Fruit fly (Drosophila melanogaster) whole organism, embryonic: Measurements from ENCODE around the gene mei-P22.

Experiments used
- Awh ChIP-seq: fragments of 200-800 bp; sonication (Bioruptor generic); IDR thresholded peaks from 2 replicates; pipeline ENCODE4, ENCODE4 v1.3.6; 2022; ENCODE audit warnings: missing biosample characterization, missing genetic modification characterization
- CG10366 ChIP-seq: fragments of 200-800 bp; sonication (Bioruptor generic); IDR thresholded peaks from 2 replicates; pipeline ENCODE4 v1.3.6; 2022; ENCODE audit warnings: missing biosample characterization, missing genetic modification characterization
- CG10543 ChIP-seq: fragments of 200-800 bp; sonication (Bioruptor generic); optimal IDR thresholded peaks from 3 replicates; lab custom pipeline; 2017; ENCODE audit warnings: missing biosample characterization, mild to moderate bottlenecking, missing genetic modification characterization, moderate library complexity
- CG10654 ChIP-seq: fragments of 200-800 bp; sonication (Bioruptor generic); optimal IDR thresholded peaks from 2 replicates; lab custom pipeline; 2016; ENCODE audit warnings: missing biosample characterization, missing genetic modification characterization
- CG11093 ChIP-seq: fragments of 200-800 bp; sonication (Bioruptor generic); IDR thresholded peaks from 3 replicates; pipeline ENCODE4 v1.3.6; 2022; ENCODE audit warnings: missing biosample characterization, missing genetic modification characterization
- CG12219 ChIP-seq: fragments of 200-800 bp; sonication (Bioruptor generic); optimal IDR thresholded peaks from 3 replicates; lab custom pipeline; 2018; ENCODE audit warnings: missing biosample characterization, mild to moderate bottlenecking, missing genetic modification characterization
- CG13287 ChIP-seq: fragments of 200-800 bp; sonication (Bioruptor generic); IDR thresholded peaks from 2 replicates; pipeline ENCODE4 v1.3.6; 2022; ENCODE audit warnings: missing biosample characterization, missing genetic modification characterization; ENCODE audit not compliant: partially characterized antibody
- CG14710 ChIP-seq: fragments of 200-800 bp; sonication (Bioruptor generic); optimal IDR thresholded peaks from 3 replicates; lab custom pipeline; 2019; ENCODE audit warnings: missing biosample characterization, mild to moderate bottlenecking, missing genetic modification characterization, moderate library complexity
- CG15269 ChIP-seq: fragments of 200-800 bp; sonication (Bioruptor generic); optimal IDR thresholded peaks from 2 replicates; lab custom pipeline; 2018; ENCODE audit warnings: missing biosample characterization, mild to moderate bottlenecking, missing genetic modification characterization, moderate library complexity
- CG1647 ChIP-seq: fragments of 200-800 bp; sonication (Bioruptor generic); optimal IDR thresholded peaks from 3 replicates; lab custom pipeline; 2016; ENCODE audit warnings: missing biosample characterization, missing genetic modification characterization
- CG31365 ChIP-seq: fragments of 200-800 bp; sonication (Bioruptor generic); optimal IDR thresholded peaks from 2 replicates; lab custom pipeline; 2018; ENCODE audit warnings: missing biosample characterization, mild to moderate bottlenecking, missing genetic modification characterization
- CG3847 ChIP-seq: fragments of 200-800 bp; sonication (Bioruptor generic); IDR thresholded peaks from 2 replicates; pipeline ENCODE4 v1.3.6; 2022; ENCODE audit warnings: missing biosample characterization, missing genetic modification characterization
- CG4617 ChIP-seq: fragments of 200-800 bp; sonication (Bioruptor generic); optimal IDR thresholded peaks from 3 replicates; lab custom pipeline; 2016; ENCODE audit warnings: missing biosample characterization, missing genetic modification characterization, borderline replicate concordance
- CG7928 ChIP-seq: fragments of 200-800 bp; sonication (Bioruptor generic); optimal IDR thresholded peaks from 2 replicates; lab custom pipeline; 2017; ENCODE audit warnings: missing biosample characterization, mild to moderate bottlenecking, missing genetic modification characterization
- CG7963 ChIP-seq: fragments of 200-800 bp; sonication (Bioruptor generic); IDR thresholded peaks from 3 replicates; pipeline ENCODE4 v1.3.6; 2022; ENCODE audit warnings: missing biosample characterization, missing genetic modification characterization; ENCODE audit not compliant: partially characterized antibody
- CG8924 ChIP-seq: fragments of 200-800 bp; optimal IDR thresholded peaks from 3 replicates; lab custom pipeline; 2019; ENCODE audit warnings: missing biosample characterization, mild to moderate bottlenecking, missing genetic modification characterization, moderate library complexity
- CG9932 ChIP-seq: fragments of 200-800 bp; sonication (Bioruptor generic); IDR thresholded peaks from 2 replicates; pipeline ENCODE4 v1.3.6; 2022; ENCODE audit warnings: missing biosample characterization, missing genetic modification characterization
- Dbx ChIP-seq: fragments of 200-800 bp; sonication (Bioruptor generic); IDR thresholded peaks from 3 replicates; pipeline ENCODE4 v1.3.6; 2022; ENCODE audit warnings: missing biosample characterization, missing genetic modification characterization
- Dll ChIP-seq: fragments of 200-800 bp; sonication (Bioruptor generic); IDR thresholded peaks from 4 replicates; pipeline ENCODE4 v1.3.6; 2022; ENCODE audit warnings: missing biosample characterization, missing genetic modification characterization; ENCODE audit not compliant: partially characterized antibody
- Drgx ChIP-seq: fragments of 200-800 bp; sonication (Bioruptor generic); IDR thresholded peaks from 2 replicates; pipeline ENCODE4 v1.3.6; 2022; ENCODE audit warnings: missing biosample characterization, missing genetic modification characterization
- Ets65A ChIP-seq: fragments of 200-800 bp; sonication (Bioruptor generic); peaks from one replicate; lab custom pipeline; 2016; ENCODE audit warnings: missing biosample characterization, missing genetic modification characterization
- MTF-1 ChIP-seq: fragments of 200-800 bp; sonication (Bioruptor generic); optimal IDR thresholded peaks from 2 replicates; lab custom pipeline; 2018; ENCODE audit warnings: missing biosample characterization, mild to moderate bottlenecking, missing genetic modification characterization, borderline replicate concordance
- Oli ChIP-seq: fragments of 200-800 bp; sonication (Bioruptor generic); optimal IDR thresholded peaks from 2 replicates; lab custom pipeline; 2018; ENCODE audit warnings: missing biosample characterization, mild to moderate bottlenecking, missing genetic modification characterization, moderate library complexity
- Sry-δ ChIP-seq: fragments of 200-800 bp; sonication (Bioruptor generic); optimal IDR thresholded peaks from 2 replicates; lab custom pipeline; 2016; ENCODE audit warnings: missing biosample characterization, missing genetic modification characterization
- Stat92E ChIP-seq, 3 experiments: fragments of >200 bp in 2 of 3; fragments of 200-800 bp in 1 of 3; sonication (Bioruptor generic) in 1 of 3; optimal IDR thresholded peaks; 2 replicates each; lab custom pipeline; 2017 to 2019; ENCODE audit warnings: missing biosample characterization in 3 of 3, missing genetic modification characterization in 3 of 3, mild to moderate bottlenecking in 1 of 3, moderate library complexity in 1 of 3
- Usf ChIP-seq: fragments of 200-800 bp; sonication (Bioruptor generic); optimal IDR thresholded peaks from 2 replicates; lab custom pipeline; 2017; ENCODE audit warnings: missing genotype, missing biosample characterization, missing genetic modification characterization
- amos ChIP-seq: fragments of 200-800 bp; sonication (Bioruptor generic); IDR thresholded peaks from 2 replicates; pipeline ENCODE4 v1.3.6; 2022; ENCODE audit warnings: missing biosample characterization, missing genetic modification characterization; ENCODE audit not compliant: partially characterized antibody
- ash1 ChIP-seq: fragments of 200-800 bp; sonication (Bioruptor generic); optimal IDR thresholded peaks from 2 replicates; lab custom pipeline; 2018; ENCODE audit warnings: missing biosample characterization, mild to moderate bottlenecking, missing genetic modification characterization
- chif ChIP-seq, 2 experiments: fragments of 200-800 bp; sonication (Bioruptor generic); optimal IDR thresholded peaks; 3 replicates each; lab custom pipeline; 2016; ENCODE audit warnings: missing biosample characterization in 2 of 2, missing genetic modification characterization in 2 of 2
- corto ChIP-seq: fragments of 200-800 bp; sonication (Bioruptor generic); optimal IDR thresholded peaks from 2 replicates; lab custom pipeline; 2016; ENCODE audit warnings: missing biosample characterization, mild to moderate bottlenecking, missing genetic modification characterization, moderate library complexity
- dati ChIP-seq: fragments of 200-800 bp; sonication (Bioruptor generic); IDR thresholded peaks from 2 replicates; pipeline ENCODE4 v1.3.6; 2022; ENCODE audit warnings: missing biosample characterization, missing genetic modification characterization
- dpn ChIP-seq, 2 experiments: fragments of 200-800 bp; sonication (Bioruptor generic); optimal IDR thresholded peaks; 3 replicates each; lab custom pipeline; 2016; ENCODE audit warnings: missing biosample characterization in 2 of 2, missing genetic modification characterization in 2 of 2
- eyg ChIP-seq: fragments of 200-800 bp; sonication (Bioruptor generic); optimal IDR thresholded peaks from 3 replicates; lab custom pipeline; 2016; ENCODE audit warnings: missing biosample characterization, missing genetic modification characterization
- fu2 ChIP-seq: fragments of 200-800 bp; sonication (Bioruptor generic); optimal IDR thresholded peaks from 2 replicates; lab custom pipeline; 2016; ENCODE audit warnings: missing biosample characterization, missing genetic modification characterization
- grau ChIP-seq: fragments of 200-800 bp; optimal IDR thresholded peaks from 3 replicates; lab custom pipeline; 2019; ENCODE audit warnings: missing biosample characterization, mild to moderate bottlenecking, missing genetic modification characterization, moderate library complexity
- hkb ChIP-seq, 2 experiments: fragments of 200-800 bp in 1 of 2; fragments of >200 bp in 1 of 2; sonication (Bioruptor generic) in 1 of 2; IDR thresholded peaks in 1 of 2; optimal IDR thresholded peaks in 1 of 2; 2 replicates each; pipeline versions ENCODE4 v1.3.6 to Lab custom; 2017 to 2022; ENCODE audit warnings: missing biosample characterization in 1 of 2, missing genetic modification characterization in 1 of 2
- ind ChIP-seq: fragments of 200-800 bp; sonication (Bioruptor generic); optimal IDR thresholded peaks from 3 replicates; lab custom pipeline; 2016; ENCODE audit warnings: missing biosample characterization, missing genetic modification characterization
- kay ChIP-seq: fragments of 200-800 bp; sonication (Bioruptor generic); optimal IDR thresholded peaks from 2 replicates; lab custom pipeline; 2016; ENCODE audit warnings: missing biosample characterization, missing genetic modification characterization
- lilli ChIP-seq: fragments of 200-800 bp; sonication (Bioruptor generic); optimal IDR thresholded peaks from 3 replicates; lab custom pipeline; 2016; ENCODE audit warnings: missing biosample characterization, missing genetic modification characterization
- mirr ChIP-seq: fragments of 200-800 bp; sonication (Bioruptor generic); optimal IDR thresholded peaks from 3 replicates; lab custom pipeline; 2018; ENCODE audit warnings: missing biosample characterization, mild to moderate bottlenecking, missing genetic modification characterization
- seq ChIP-seq: fragments of 200-800 bp; sonication (Bioruptor generic); IDR thresholded peaks from 2 replicates; pipeline ENCODE4 v1.3.6; 2022; ENCODE audit warnings: missing biosample characterization, missing genetic modification characterization
- slbo ChIP-seq: fragments of 200-800 bp; sonication (Bioruptor generic); IDR thresholded peaks from 2 replicates; pipeline ENCODE4 v1.3.6; 2022; ENCODE audit warnings: missing biosample characterization, missing genetic modification characterization
- tio ChIP-seq: fragments of 200-800 bp; sonication (Bioruptor generic); optimal IDR thresholded peaks from 2 replicates; lab custom pipeline; 2017; ENCODE audit warnings: missing biosample characterization, missing genetic modification characterization, inconsistent platforms
- tll ChIP-seq, 2 experiments: fragments of 200-800 bp in 1 of 2; fragments of >200 bp in 1 of 2; sonication (Bioruptor generic) in 1 of 2; optimal IDR thresholded peaks; 2 replicates each; lab custom pipeline; 2017 to 2019; ENCODE audit warnings: missing biosample characterization in 2 of 2, missing genetic modification characterization in 2 of 2, mild to moderate bottlenecking in 1 of 2, moderate library complexity in 1 of 2
- unc-4 ChIP-seq: fragments of 200-800 bp; sonication (Bioruptor generic); IDR thresholded peaks from 2 replicates; pipeline ENCODE4 v1.3.6; 2022; ENCODE audit warnings: missing biosample characterization, missing genetic modification characterization; ENCODE audit not compliant: partially characterized antibody
- vnd ChIP-seq: fragments of 200-800 bp; sonication (Bioruptor generic); IDR thresholded peaks from 3 replicates; pipeline ENCODE4 v1.3.6; 2022; ENCODE audit warnings: missing biosample characterization, missing genetic modification characterization; ENCODE audit not compliant: partially characterized antibody

The mei-P22 gene

DNA sequence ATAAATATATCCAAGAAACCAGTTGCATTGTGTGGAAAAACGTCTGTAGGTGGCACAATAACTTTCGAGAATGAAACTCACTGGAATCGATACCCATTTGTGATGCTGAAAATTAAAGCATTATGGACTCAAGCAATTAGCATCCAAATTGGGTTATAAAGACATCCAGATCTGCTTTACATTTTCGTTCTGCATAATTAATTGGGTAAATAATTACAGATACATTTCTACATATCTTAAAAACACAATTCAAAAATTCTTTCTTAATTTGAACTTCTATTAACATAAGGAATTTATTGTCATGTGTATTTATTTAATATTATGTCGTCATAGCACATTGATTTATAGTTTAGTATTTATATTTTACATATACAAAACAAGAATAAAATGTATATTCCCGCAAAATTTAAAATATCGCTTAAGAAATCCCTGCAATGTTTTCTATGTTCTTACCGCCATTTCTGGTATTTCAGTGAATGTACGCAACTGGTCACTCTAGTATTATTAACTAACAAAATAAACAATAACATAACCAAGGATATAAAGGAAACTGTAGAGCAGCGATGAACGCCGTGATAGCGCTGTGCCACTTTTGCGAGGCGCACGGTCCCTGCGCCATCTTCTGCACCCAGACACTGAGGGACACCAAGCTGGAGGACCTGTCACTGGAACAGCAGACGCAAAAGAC is 6.0 kb upstream of the mei-P22 start, which contains the start of the genes CG14829 and BHD (continued):
- TF ChIP-seq vnd (GFP tag; lab: Robert Waterston, UW) (no peak), unc-4 (GFP tag; lab: Robert Waterston, UW) (0 out of 2 replicates have a peak, but pooled peaks have one; percentile 14), Drgx (no peak), CG7928 (GFP tag; lab: Kevin White, UChicago) (no peak), dati (GFP tag; lab: Robert Waterston, UW) (no peak), eyg (no peak), dpn (GFP tag; optimal IDR thresholded peaks at IDR 0.05; lab: Kevin White, UChicago) (no peak), amos (GFP tag; lab: Robert Waterston, UW) (peak; percentile 13; the same call in 1 of the 2 replicates), Dll (GFP tag; lab: Robert Waterston, UW) (peak; percentile 49; the same call in 1 of the 4 replicates), CG10654 (no peak), Awh (GFP tag; lab: Robert Waterston, UW) (no peak), CG10543 (GFP tag; lab: Kevin White, UChicago) (no peak), CG14710 (tag; lab: Kevin White, UChicago) (peak; percentile 21), hkb (optimal IDR thresholded peaks at IDR 0.05; lab: Kevin White, UChicago) (no peak), hkb (GFP tag; IDR thresholded peaks at IDR 0.05; lab: Robert Waterston, UW) (no peak)
- TF ChIP-seq, all 482 proteins: peak for 22

DNA sequence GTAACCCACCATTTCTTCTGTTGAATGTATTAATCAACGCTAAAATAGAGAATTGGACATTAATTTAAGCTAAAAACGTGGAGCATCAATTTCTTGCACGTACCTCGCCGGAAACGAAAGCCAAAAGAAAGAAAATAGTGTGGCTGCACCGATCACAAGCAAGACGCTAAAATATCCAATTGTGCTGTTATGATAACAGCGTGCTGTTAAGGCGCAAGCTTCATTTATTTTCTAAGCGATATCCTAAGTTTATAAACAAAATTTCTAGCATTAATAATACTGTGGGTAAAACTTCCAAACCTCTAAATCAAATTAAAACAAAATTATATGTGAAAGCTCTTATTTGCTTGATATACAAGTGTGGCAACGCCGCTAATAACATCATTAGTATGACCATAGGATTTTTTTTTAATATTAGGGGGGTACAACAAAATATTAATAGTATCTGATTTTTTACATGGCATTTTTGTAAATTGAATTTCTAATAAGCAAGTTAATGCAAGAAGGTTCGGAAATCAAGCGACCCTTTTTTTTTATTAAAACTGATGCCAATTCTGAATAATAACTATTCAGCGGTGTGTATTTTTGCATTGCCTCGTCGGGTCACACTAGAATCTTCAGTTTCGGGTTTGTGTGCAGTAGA is 2.9 kb upstream of the mei-P22 start, which contains the start of the genes RpL18 and Neos:
RpL18 (minus strand) TSS at position 135 of the 643 bp plus-strand sequence.
Neos (plus strand) TSS at position 412 of the 643 bp plus-strand sequence.
- TF ChIP-seq Oli (tag; lab: Kevin White, UChicago) = peak; percentile 56
- TF ChIP-seq Ets65A (GFP tag; lab: Kevin White, UChicago) = peak; percentile 94
- peak; percentile 48 for TF ChIP-seq Sry-δ (GFP tag; lab: Kevin White, UChicago)
- TF ChIP-seq fu2 (GFP tag; lab: Kevin White, UChicago) = peak; percentile 48
- TF ChIP-seq CG1647 (GFP tag; lab: Kevin White, UChicago) = peak; percentile 23
- peak; percentile 42 for TF ChIP-seq Usf
- peak; percentile 17; the same call in 1 of the 2 replicates for TF ChIP-seq CG10366 (GFP tag; lab: Robert Waterston, UW)
- peak; percentile 71 for TF ChIP-seq seq (GFP tag; lab: Robert Waterston, UW)
- TF ChIP-seq grau (tag; lab: Kevin White, UChicago) = peak; percentile 59
- peak; percentile 78 for TF ChIP-seq CG8924 (tag; lab: Kevin White, UChicago)
- peak; percentile 77 for TF ChIP-seq lilli (GFP tag; lab: Kevin White, UChicago)
- peak; percentile 49 to 56 for TF ChIP-seq chif (GFP tag; optimal IDR thresholded peaks at IDR 0.05; lab: Kevin White, UChicago)
- no peak for TF ChIP-seq Stat92E (GFP tag; optimal IDR thresholded peaks at IDR 0.05; lab: Kevin White, UChicago)
- TF ChIP-seq ind (GFP tag; lab: Kevin White, UChicago) = peak; percentile 42
- TF ChIP-seq tio (GFP tag; lab: Kevin White, UChicago) = no peak
- peak; percentile 63 for TF ChIP-seq CG15269
- peak; percentile 83 for TF ChIP-seq MTF-1
- TF ChIP-seq corto = peak; percentile 20
- TF ChIP-seq CG4617 (GFP tag; lab: Kevin White, UChicago) = peak; percentile 41
- TF ChIP-seq ash1 (GFP tag; lab: Kevin White, UChicago) = peak; percentile 38
- TF ChIP-seq CG7963 (GFP tag; lab: Robert Waterston, UW) = no peak
- peak in 1 of 2 experiments; percentile 25 for TF ChIP-seq tll (GFP tag; optimal IDR thresholded peaks at IDR 0.05; lab: Kevin White, UChicago)
- TF ChIP-seq CG11093 (GFP tag; lab: Robert Waterston, UW) = no peak
- TF ChIP-seq CG3847 (GFP tag; lab: Robert Waterston, UW) = peak; percentile 45; the same call in 1 of the 2 replicates
- TF ChIP-seq mirr (GFP tag; lab: Kevin White, UChicago) = peak; percentile 74
- TF ChIP-seq CG12219 = peak; percentile 67
- TF ChIP-seq Dbx (GFP tag; lab: Robert Waterston, UW) = peak; percentile 67
- TF ChIP-seq slbo = peak; percentile 64
- TF ChIP-seq CG13287 = 0 out of 2 replicates have a peak, but pooled peaks have one; percentile 16
- peak; percentile 65 for TF ChIP-seq CG9932
- peak; percentile 61 for TF ChIP-seq CG31365 (tag; lab: Kevin White, UChicago)
- peak; percentile 42 for TF ChIP-seq kay
